Fruit fly (Drosophila melanogaster) whole organism, embryonic: ENCODE data around the gene Pex7.
A peak's percentile ranks its signal among the peaks of the same experiment; 100 is the strongest.

Source experiments
- Bdp1 ChIP-seq: fragments of 200-800 bp; sonication (Bioruptor generic); optimal IDR thresholded peaks from 3 replicates; lab custom pipeline; 2016; ENCODE audit warnings: missing biosample characterization, missing genetic modification characterization
- BtbVII ChIP-seq: fragments of 200-800 bp; sonication (Bioruptor generic); optimal IDR thresholded peaks from 3 replicates; lab custom pipeline; 2017; ENCODE audit warnings: missing biosample characterization, mild to moderate bottlenecking, missing genetic modification characterization
- CG10565 ChIP-seq: fragments of 200-800 bp; sonication (Bioruptor generic); optimal IDR thresholded peaks from 3 replicates; lab custom pipeline; 2016; ENCODE audit warnings: missing biosample characterization, mild to moderate bottlenecking, missing genetic modification characterization
- CG13894 ChIP-seq: fragments of 200-800 bp; sonication (Bioruptor generic); optimal IDR thresholded peaks from 3 replicates; lab custom pipeline; 2018; ENCODE audit warnings: missing biosample characterization, mild to moderate bottlenecking, missing genetic modification characterization, moderate library complexity
- CG14014 ChIP-seq: fragments of 200-800 bp; sonication (Bioruptor generic); IDR thresholded peaks from 2 replicates; pipeline ENCODE4 v1.3.6; 2022; ENCODE audit warnings: missing biosample characterization, missing genetic modification characterization
- CG14667 ChIP-seq: fragments of 200-800 bp; sonication (Bioruptor generic); IDR thresholded peaks from 2 replicates; pipeline ENCODE4 v1.3.6; 2022; ENCODE audit warnings: missing biosample characterization, missing genetic modification characterization
- CG14860 ChIP-seq: fragments of 200-800 bp; sonication (Bioruptor generic); IDR thresholded peaks from 3 replicates; pipeline ENCODE4 v1.3.6; 2022; ENCODE audit warnings: missing biosample characterization, missing genetic modification characterization; ENCODE audit not compliant: partially characterized antibody
- CG15011 ChIP-seq: fragments of 200-800 bp; sonication (Bioruptor generic); optimal IDR thresholded peaks from 3 replicates; lab custom pipeline; 2018; ENCODE audit warnings: missing biosample characterization, mild to moderate bottlenecking, missing genetic modification characterization
- CG15073 ChIP-seq: fragments of 200-800 bp; sonication (Bioruptor generic); optimal IDR thresholded peaks from 2 replicates; lab custom pipeline; 2016; ENCODE audit warnings: missing biosample characterization, missing genetic modification characterization
- CG15601 ChIP-seq: fragments of 200-800 bp; sonication (Bioruptor generic); optimal IDR thresholded peaks from 3 replicates; lab custom pipeline; 2019; ENCODE audit warnings: missing biosample characterization, mild to moderate bottlenecking, missing genetic modification characterization, moderate library complexity
- CG17829 ChIP-seq: fragments of 200-800 bp; optimal IDR thresholded peaks from 2 replicates; lab custom pipeline; 2019; ENCODE audit warnings: missing biosample characterization, mild to moderate bottlenecking, missing genetic modification characterization, moderate library complexity
- CG2116 ChIP-seq: fragments of 200-800 bp; sonication (Bioruptor generic); optimal IDR thresholded peaks from 3 replicates; lab custom pipeline; 2018; ENCODE audit warnings: missing biosample characterization, mild to moderate bottlenecking, missing genetic modification characterization
- CG3726 ChIP-seq: fragments of 200-800 bp; sonication (Bioruptor generic); IDR thresholded peaks from 3 replicates; pipeline ENCODE4, ENCODE4 v1.3.6; 2022; ENCODE audit warnings: missing biosample characterization, missing genetic modification characterization
- CG4282 ChIP-seq: fragments of 200-800 bp; sonication (Bioruptor generic); optimal IDR thresholded peaks from 2 replicates; lab custom pipeline; 2016; ENCODE audit warnings: missing biosample characterization, missing genetic modification characterization
- CG6813 ChIP-seq: fragments of 200-800 bp; sonication (Bioruptor generic); optimal IDR thresholded peaks from 2 replicates; lab custom pipeline; 2017; ENCODE audit warnings: missing biosample characterization, missing genetic modification characterization, mild to moderate bottlenecking, moderate library complexity, missing genetic modification reagents
- CG7556 ChIP-seq: fragments of 200-800 bp; sonication (Bioruptor generic); optimal IDR thresholded peaks from 2 replicates; lab custom pipeline; 2017; ENCODE audit warnings: missing biosample characterization, mild to moderate bottlenecking, missing genetic modification characterization
- CG7786 ChIP-seq: fragments of 200-800 bp; sonication (Bioruptor generic); optimal IDR thresholded peaks from 2 replicates; lab custom pipeline; 2016; ENCODE audit warnings: missing biosample characterization, missing genetic modification characterization
- Dll ChIP-seq: fragments of 200-800 bp; sonication (Bioruptor generic); IDR thresholded peaks from 4 replicates; pipeline ENCODE4 v1.3.6; 2022; ENCODE audit warnings: missing biosample characterization, missing genetic modification characterization; ENCODE audit not compliant: partially characterized antibody
- HLH4C ChIP-seq: fragments of 200-800 bp; sonication (Bioruptor generic); IDR thresholded peaks from 3 replicates; pipeline ENCODE4 v1.3.6; 2022; ENCODE audit warnings: missing biosample characterization, missing genetic modification characterization; ENCODE audit not compliant: partially characterized antibody
- HmgZ ChIP-seq: fragments of 200-800 bp; sonication (Bioruptor generic); optimal IDR thresholded peaks from 2 replicates; lab custom pipeline; 2018; ENCODE audit warnings: missing biosample characterization, mild to moderate bottlenecking, missing genetic modification characterization
- MTF-1 ChIP-seq: fragments of 200-800 bp; sonication (Bioruptor generic); optimal IDR thresholded peaks from 2 replicates; lab custom pipeline; 2018; ENCODE audit warnings: missing biosample characterization, mild to moderate bottlenecking, missing genetic modification characterization, borderline replicate concordance
- Mad ChIP-seq: fragments of 200-800 bp; sonication (Bioruptor generic); optimal IDR thresholded peaks from 2 replicates; lab custom pipeline; 2016; ENCODE audit warnings: missing biosample characterization, missing genetic modification characterization
- Med ChIP-seq: fragments of 200-800 bp; sonication (Bioruptor generic); peaks from one replicate; lab custom pipeline; 2016; ENCODE audit warnings: missing biosample characterization, missing genetic modification characterization, mild to moderate bottlenecking, inconsistent platforms, moderate library complexity
- NFAT ChIP-seq: fragments of 200-800 bp; sonication (Bioruptor generic); IDR thresholded peaks from 2 replicates; pipeline ENCODE4 v1.3.6; 2022; ENCODE audit warnings: missing biosample characterization, missing genetic modification characterization
- NK7.1 ChIP-seq: fragments of 200-800 bp; sonication (Bioruptor generic); optimal IDR thresholded peaks from 3 replicates; lab custom pipeline; 2016; ENCODE audit warnings: missing biosample characterization, missing genetic modification characterization
- PHDP ChIP-seq: fragments of 200-800 bp; sonication (Bioruptor generic); optimal IDR thresholded peaks from 3 replicates; lab custom pipeline; 2018; ENCODE audit warnings: missing biosample characterization, mild to moderate bottlenecking, missing genetic modification characterization, moderate library complexity
- Rx ChIP-seq: fragments of 200-800 bp; sonication (Bioruptor generic); IDR thresholded peaks from 2 replicates; pipeline ENCODE4 v1.3.6; 2022; ENCODE audit warnings: missing biosample characterization, missing genetic modification characterization
- bcd ChIP-seq: fragments of 200-800 bp; sonication (Bioruptor generic); optimal IDR thresholded peaks from 2 replicates; lab custom pipeline; 2017; ENCODE audit warnings: missing biosample characterization, mild to moderate bottlenecking, missing genetic modification characterization
- bowl ChIP-seq: fragments of 200-800 bp; sonication (Bioruptor generic); IDR thresholded peaks from 2 replicates; pipeline ENCODE4 v1.3.6; 2022; ENCODE audit warnings: missing biosample characterization, missing genetic modification characterization
- chif ChIP-seq, 2 experiments: fragments of 200-800 bp; sonication (Bioruptor generic); optimal IDR thresholded peaks; 3 replicates each; lab custom pipeline; 2016; ENCODE audit warnings: missing biosample characterization in 2 of 2, missing genetic modification characterization in 2 of 2
- crp ChIP-seq, 2 experiments: fragments of 200-800 bp; sonication (Bioruptor generic); optimal IDR thresholded peaks; 2 replicates in 1 of 2; 3 replicates in 1 of 2; lab custom pipeline; 2017; ENCODE audit warnings: missing biosample characterization in 2 of 2, missing genetic modification characterization in 2 of 2, mild to moderate bottlenecking in 1 of 2, moderate library complexity in 1 of 2
- dati ChIP-seq: fragments of 200-800 bp; sonication (Bioruptor generic); IDR thresholded peaks from 2 replicates; pipeline ENCODE4 v1.3.6; 2022; ENCODE audit warnings: missing biosample characterization, missing genetic modification characterization
- en ChIP-seq: fragments of 200-800 bp; sonication (Bioruptor generic); optimal IDR thresholded peaks from 2 replicates; lab custom pipeline; 2016; ENCODE audit warnings: missing biosample characterization, missing genetic modification characterization
- ewg ChIP-seq: fragments of 200-800 bp; sonication (Bioruptor generic); optimal IDR thresholded peaks from 3 replicates; lab custom pipeline; 2017; ENCODE audit warnings: mild to moderate bottlenecking, missing biosample characterization, missing genetic modification reagents, missing genetic modification characterization
- fd64A ChIP-seq: fragments of 200-800 bp; sonication (Bioruptor generic); optimal IDR thresholded peaks from 3 replicates; lab custom pipeline; 2018; ENCODE audit warnings: missing biosample characterization, mild to moderate bottlenecking, missing genetic modification characterization
- fd96Cb ChIP-seq: fragments of 200-800 bp; sonication (Bioruptor generic); optimal IDR thresholded peaks from 2 replicates; lab custom pipeline; 2018; ENCODE audit warnings: missing biosample characterization, mild to moderate bottlenecking, missing genetic modification characterization, moderate library complexity
- ftz-f1 ChIP-seq: fragments of 200-800 bp; sonication (Bioruptor generic); optimal IDR thresholded peaks from 2 replicates; lab custom pipeline; 2016; ENCODE audit warnings: missing biosample characterization, missing genetic modification characterization
- gce ChIP-seq: fragments of 200-800 bp; sonication (Bioruptor generic); IDR thresholded peaks from 3 replicates; pipeline ENCODE4 v1.3.6; 2022; ENCODE audit warnings: missing biosample characterization, missing genetic modification characterization
- grn ChIP-seq: fragments of 200-800 bp; sonication (Bioruptor generic); optimal IDR thresholded peaks from 3 replicates; lab custom pipeline; 2017; ENCODE audit warnings: missing biosample characterization, missing genetic modification characterization
- ham ChIP-seq: fragments of 200-800 bp; sonication (Bioruptor generic); IDR thresholded peaks from 2 replicates; pipeline ENCODE4 v1.3.6; 2022; ENCODE audit warnings: missing biosample characterization, missing genetic modification characterization
- odd ChIP-seq: fragments of 200-800 bp; sonication (Bioruptor generic); optimal IDR thresholded peaks from 2 replicates; lab custom pipeline; 2017; ENCODE audit warnings: missing biosample characterization, mild to moderate bottlenecking, missing genetic modification characterization
- otp ChIP-seq: fragments of 200-800 bp; sonication (Bioruptor generic); IDR thresholded peaks from 3 replicates; pipeline ENCODE4, ENCODE4 v1.3.6; 2022; ENCODE audit warnings: missing biosample characterization, missing genetic modification characterization
- p53 ChIP-seq: fragments of 200-800 bp; sonication (Bioruptor generic); optimal IDR thresholded peaks from 2 replicates; lab custom pipeline; 2016; ENCODE audit warnings: missing biosample characterization, missing genetic modification characterization
- pan ChIP-seq, 4 experiments: fragments of >200 bp in 3 of 4; fragments of 200-800 bp in 1 of 4; sonication (Bioruptor generic) in 1 of 4; optimal IDR thresholded peaks in 3 of 4; IDR thresholded peaks in 1 of 4; 2 replicates each; pipeline versions ENCODE4 v1.3.6 to Lab custom; 2017 to 2022; ENCODE audit warnings: missing biosample characterization in 2 of 4, missing genetic modification characterization in 2 of 4, mixed read lengths in 1 of 4
- stwl ChIP-seq: fragments of 200-800 bp; sonication (Bioruptor generic); optimal IDR thresholded peaks from 3 replicates; lab custom pipeline; 2018; ENCODE audit warnings: missing biosample characterization, mild to moderate bottlenecking, missing genetic modification characterization, moderate library complexity
- tup ChIP-seq: fragments of 200-800 bp; sonication (Bioruptor generic); optimal IDR thresholded peaks from 2 replicates; lab custom pipeline; 2016; ENCODE audit warnings: missing biosample characterization, mild to moderate bottlenecking, missing genetic modification characterization, moderate library complexity
- usp ChIP-seq: fragments of >200 bp; optimal IDR thresholded peaks from 2 replicates; lab custom pipeline; 2017; ENCODE audit warnings: missing biosample characterization, missing genetic modification characterization
- wor ChIP-seq: fragments of 200-800 bp; sonication (Bioruptor generic); IDR thresholded peaks from 2 replicates; pipeline ENCODE4 v1.3.6; 2022; ENCODE audit warnings: missing biosample characterization, missing genetic modification characterization
- z ChIP-seq: fragments of 200-800 bp; sonication (Bioruptor generic); IDR thresholded peaks from 3 replicates; pipeline ENCODE4 v1.3.6; 2022; ENCODE audit warnings: missing biosample characterization, missing genetic modification characterization
- zen ChIP-seq: fragments of 200-800 bp; sonication (Bioruptor generic); optimal IDR thresholded peaks from 3 replicates; lab custom pipeline; 2018; ENCODE audit warnings: missing biosample characterization, mild to moderate bottlenecking, missing genetic modification characterization, moderate library complexity
- zf30C ChIP-seq: fragments of 200-800 bp; sonication (Bioruptor generic); optimal IDR thresholded peaks from 3 replicates; lab custom pipeline; 2018; ENCODE audit warnings: missing biosample characterization, mild to moderate bottlenecking, missing genetic modification characterization

The Pex7 gene

DNA sequence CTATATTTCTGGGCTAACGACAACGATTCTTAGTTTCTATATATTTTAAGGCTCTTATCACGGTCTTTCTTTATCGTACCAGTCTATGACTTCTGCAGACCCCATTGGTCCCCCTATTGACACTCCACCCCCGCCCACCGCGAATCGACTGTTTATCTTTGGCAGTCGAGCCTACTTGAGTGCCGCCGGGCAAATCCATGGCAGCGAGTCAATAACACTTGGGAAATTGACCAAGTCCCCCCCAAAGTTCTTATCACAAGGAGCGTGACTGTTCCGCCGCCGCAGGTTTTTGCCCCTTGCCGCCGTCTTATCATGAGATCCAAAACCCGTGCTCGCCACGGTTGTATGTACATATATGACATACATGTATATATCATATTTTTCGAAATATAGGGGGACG, 52.7 kb downstream of the Pex7 start (continued):
- TF ChIP-seq stwl (tag; lab: Kevin White, UChicago) (no peak), CG10565 (no peak), zen (tag; lab: Kevin White, UChicago) (no peak), CG6813 (GFP tag; lab: Kevin White, UChicago) (peak; percentile 54), en (no peak), CG14860 (GFP tag; lab: Robert Waterston, UW) (no peak), CG3726 (GFP tag; lab: Robert Waterston, UW) (no peak), odd (GFP tag; lab: Kevin White, UChicago) (peak; percentile 30), usp (GFP tag; lab: Kevin White, UChicago) (no peak), BtbVII (no peak), gce (peak; percentile 66; the same call in 2 of the 3 replicates), bcd (GFP tag; lab: Kevin White, UChicago) (no peak), HLH4C (GFP tag; lab: Robert Waterston, UW) (no peak), pan (optimal IDR thresholded peaks at IDR 0.05; lab: Kevin White, UChicago) (no peak), pan (GFP tag; optimal IDR thresholded peaks at IDR 0.05 in 1 of 2, IDR thresholded peaks at IDR 0.05 in 1 of 2) (peak in 1 of 2 experiments; percentile 31), dati (GFP tag; lab: Robert Waterston, UW) (no peak), Dll (no peak), CG2116 (no peak), ewg (GFP tag; lab: Kevin White, UChicago) (no peak), otp (GFP tag; lab: Robert Waterston, UW) (peak; percentile 61; the same call in 1 of the 3 replicates), zf30C (GFP tag; lab: Kevin White, UChicago) (no peak), CG15011 (GFP tag; lab: Kevin White, UChicago) (no peak), chif (GFP tag; optimal IDR thresholded peaks at IDR 0.05; lab: Kevin White, UChicago) (no peak), Rx (GFP tag; lab: Robert Waterston, UW) (no peak), p53 (no peak), CG14014 (GFP tag; lab: Robert Waterston, UW) (peak; percentile 29; the same call in 1 of the 2 replicates), ftz-f1 (GFP tag; lab: Kevin White, UChicago) (peak; percentile 60), PHDP (tag; lab: Kevin White, UChicago) (no peak), MTF-1 (GFP tag; lab: Kevin White, UChicago) (no peak), CG14667 (GFP tag; lab: Robert Waterston, UW) (no peak), CG15073 (GFP tag; lab: Kevin White, UChicago) (no peak), CG15601 (tag; lab: Kevin White, UChicago) (peak; percentile 20), crp (GFP tag; optimal IDR thresholded peaks at IDR 0.05; lab: Kevin White, UChicago) (no peak), Mad (no peak), fd64A (peak; percentile 4), CG17829 (tag; lab: Kevin White, UChicago) (no peak), NFAT (peak; percentile 22; the same call in 1 of the 2 replicates), HmgZ (tag; lab: Kevin White, UChicago) (no peak), z (GFP tag; lab: Robert Waterston, UW) (no peak), CG7786 (GFP tag; lab: Kevin White, UChicago) (no peak), CG7556 (GFP tag; lab: Kevin White, UChicago) (no peak), bowl (no peak), CG13894 (tag; lab: Kevin White, UChicago) (no peak), tup (no peak), Bdp1 (GFP tag; lab: Kevin White, UChicago) (no peak), fd96Cb (no peak), ham (GFP tag; lab: Robert Waterston, UW) (no peak), Med (peak; percentile 79), CG4282 (GFP tag; lab: Kevin White, UChicago) (no peak), grn (peak; percentile 86), NK7.1 (GFP tag; lab: Kevin White, UChicago) (no peak), wor (GFP tag; lab: Robert Waterston, UW) (no peak)
